Worm (Caenorhabditis elegans) whole organism, young adult: ENCODE data around the gene phy-2.

Experiments used
- B0035.1 ChIP-seq: sonication (generic microtip); optimal IDR thresholded peaks from 2 replicates; lab custom pipeline; 2016; ENCODE audit warnings: missing genetic modification characterization, mild to moderate bottlenecking, missing compliant biosample characterization, missing genotype, missing genetic modification reagents
- B0336.3 ChIP-seq: fragments of 200-800 bp; sonication (Bioruptor generic); IDR thresholded peaks from 2 replicates; pipeline ENCODE4 v1.3.6; 2022; ENCODE audit warnings: missing genetic modification characterization, missing compliant biosample characterization
- C17E4.6 ChIP-seq: fragments of 200-800 bp; sonication (Bioruptor generic); IDR thresholded peaks from 2 replicates; pipeline ENCODE4 v1.3.6; 2022; ENCODE audit warnings: missing genetic modification reagents, missing genetic modification characterization, missing compliant biosample characterization
- F39B2.1 ChIP-seq: fragments of 200-800 bp; sonication (Bioruptor generic); IDR thresholded peaks from 2 replicates; pipeline ENCODE4 v1.3.6; 2022; ENCODE audit warnings: missing genetic modification reagents, missing genetic modification characterization, missing compliant biosample characterization
- F52B5.7 ChIP-seq: sonication (generic microtip); optimal IDR thresholded peaks from 2 replicates; lab custom pipeline; 2016; ENCODE audit warnings: mild to moderate bottlenecking, missing genetic modification characterization, missing compliant biosample characterization
- F57A8.1 ChIP-seq: fragments of 200-800 bp; sonication (Bioruptor generic); optimal IDR thresholded peaks from 2 replicates; lab custom pipeline; 2018; ENCODE audit warnings: mild to moderate bottlenecking, missing genetic modification characterization, moderate library complexity, missing compliant biosample characterization
- K11D2.4 ChIP-seq: fragments of 200-800 bp; sonication (Bioruptor generic); IDR thresholded peaks from 2 replicates; pipeline ENCODE4 v1.3.6; 2022; ENCODE audit warnings: missing genetic modification reagents, missing genetic modification characterization, missing compliant biosample characterization
- K12H6.12 ChIP-seq: fragments of 200-800 bp; sonication (Bioruptor generic); optimal IDR thresholded peaks from 2 replicates; lab custom pipeline; 2018; ENCODE audit warnings: mild to moderate bottlenecking, missing genetic modification characterization, missing compliant biosample characterization
- T07F8.4 ChIP-seq: sonication (generic microtip); optimal IDR thresholded peaks from 2 replicates; lab custom pipeline; 2016; ENCODE audit warnings: mild to moderate bottlenecking, missing genetic modification characterization, moderate library complexity, missing compliant biosample characterization
- Y53G8AR.9 ChIP-seq: fragments of 200-800 bp; sonication (Bioruptor generic); conservative IDR thresholded peaks from 2 replicates; pipeline ENCODE4 v1.3.6; 2022; ENCODE audit warnings: missing genetic modification reagents, missing genetic modification characterization, missing compliant biosample characterization
- Y56A3A.18 ChIP-seq: fragments of 200-800 bp; sonication (Bioruptor generic); IDR thresholded peaks from 2 replicates; pipeline ENCODE4 v1.3.6; 2022; ENCODE audit warnings: missing genetic modification reagents, missing genetic modification characterization, missing compliant biosample characterization
- Y95B8A.8 ChIP-seq: fragments of 200-800 bp; sonication (Bioruptor generic); IDR thresholded peaks from 2 replicates; pipeline ENCODE4 v1.3.6; 2022; ENCODE audit warnings: missing genetic modification reagents, missing genetic modification characterization, missing compliant biosample characterization
- ama-1 ChIP-seq, 3 experiments: fragments of 150-350 bp in 1 of 3; sonication (generic microtip) in 2 of 3; optimal IDR thresholded peaks; 2 replicates each; lab custom pipeline; 2014 to 2018; ENCODE audit warnings: missing biosample characterization in 2 of 3, missing genetic modification characterization in 2 of 3, missing genetic modification reagents in 2 of 3
- aptf-3 ChIP-seq: fragments of 200-800 bp; sonication (Bioruptor generic); IDR thresholded peaks from 2 replicates; pipeline ENCODE4 v1.3.6; 2022; ENCODE audit warnings: missing genetic modification characterization, missing compliant biosample characterization
- attf-3 ChIP-seq: fragments of 200-800 bp; sonication (Bioruptor generic); conservative IDR thresholded peaks from 2 replicates; pipeline ENCODE4 v1.3.6; 2022; ENCODE audit warnings: missing genetic modification reagents, missing genetic modification characterization, missing compliant biosample characterization
- attf-5 ChIP-seq: fragments of 200-800 bp; sonication (Bioruptor generic); optimal IDR thresholded peaks from 2 replicates; lab custom pipeline; 2018; ENCODE audit warnings: mild to moderate bottlenecking, missing genetic modification characterization, missing compliant biosample characterization
- attf-6 ChIP-seq: fragments of 200-800 bp; sonication (Bioruptor generic); IDR thresholded peaks from 2 replicates; pipeline ENCODE4 v1.3.6; 2022; ENCODE audit warnings: missing genetic modification reagents, missing genetic modification characterization, missing compliant biosample characterization
- ccch-3 ChIP-seq: fragments of 200-800 bp; sonication (Bioruptor generic); optimal IDR thresholded peaks from 2 replicates; lab custom pipeline; 2018; ENCODE audit warnings: mild to moderate bottlenecking, missing genetic modification characterization, missing compliant biosample characterization
- cebp-2 ChIP-seq: fragments of 200-800 bp; sonication (Bioruptor generic); IDR thresholded peaks from 2 replicates; pipeline ENCODE4 v1.3.6; 2022; ENCODE audit warnings: missing genetic modification characterization, missing compliant biosample characterization
- ceh-58 ChIP-seq: fragments of 200-800 bp; sonication (Bioruptor generic); IDR thresholded peaks from 2 replicates; pipeline ENCODE4 v1.3.6; 2022; ENCODE audit warnings: missing genetic modification characterization, missing compliant biosample characterization
- efl-1 ChIP-seq: fragments of 150-350 bp; optimal IDR thresholded peaks from 2 replicates; lab custom pipeline; 2014; ENCODE audit warnings: missing biosample characterization, missing genetic modification reagents, missing genetic modification characterization
- egl-18 ChIP-seq: fragments of 200-800 bp; sonication (Bioruptor generic); IDR thresholded peaks from 2 replicates; pipeline ENCODE4 v1.3.6; 2022; ENCODE audit warnings: missing genetic modification reagents, missing genetic modification characterization, missing compliant biosample characterization
- egl-44 ChIP-seq: fragments of 200-800 bp; sonication (Bioruptor generic); IDR thresholded peaks from 2 replicates; pipeline ENCODE4 v1.3.6; 2022; ENCODE audit warnings: missing genetic modification reagents, missing genetic modification characterization, missing compliant biosample characterization
- egrh-3 ChIP-seq: fragments of 200-800 bp; sonication (Bioruptor generic); IDR thresholded peaks from 2 replicates; pipeline ENCODE4 v1.3.6; 2022; ENCODE audit warnings: missing genetic modification reagents, missing genetic modification characterization, missing compliant biosample characterization
- him-1 ChIP-seq: sonication (generic microtip); optimal IDR thresholded peaks from 2 replicates; lab custom pipeline; 2016; ENCODE audit warnings: missing genotype, missing genetic modification reagents, missing genetic modification characterization, missing compliant biosample characterization
- hlh-26 ChIP-seq: fragments of 200-800 bp; sonication (Bioruptor generic); conservative IDR thresholded peaks from 2 replicates; pipeline ENCODE4 v1.3.6; 2022; ENCODE audit warnings: missing genetic modification reagents, missing genetic modification characterization, missing compliant biosample characterization
- lin-26 ChIP-seq: fragments of 200-800 bp; sonication (Bioruptor generic); IDR thresholded peaks from 2 replicates; pipeline ENCODE4 v1.3.6; 2022; ENCODE audit warnings: missing genetic modification reagents, missing genetic modification characterization, missing compliant biosample characterization
- lin-40 ChIP-seq: sonication (generic microtip); optimal IDR thresholded peaks from 2 replicates; lab custom pipeline; 2016; ENCODE audit warnings: missing genetic modification characterization, mild to moderate bottlenecking, missing compliant biosample characterization, missing genotype, missing genetic modification reagents
- lsl-1 ChIP-seq: fragments of 200-800 bp; sonication (Bioruptor generic); optimal IDR thresholded peaks from 2 replicates; lab custom pipeline; 2018; ENCODE audit warnings: mild to moderate bottlenecking, missing genetic modification characterization, moderate library complexity, missing compliant biosample characterization
- madf-8 ChIP-seq: fragments of 200-800 bp; sonication (Bioruptor generic); conservative IDR thresholded peaks from 2 replicates; pipeline ENCODE4 v1.3.6; 2022; ENCODE audit warnings: missing genetic modification reagents, missing genetic modification characterization, missing compliant biosample characterization
- mcd-1 ChIP-seq: fragments of 200-800 bp; sonication (Bioruptor generic); IDR thresholded peaks from 2 replicates; pipeline ENCODE4 v1.3.6; 2022; ENCODE audit warnings: missing genetic modification reagents, missing genetic modification characterization, missing compliant biosample characterization
- mxl-1 ChIP-seq: sonication (generic microtip); optimal IDR thresholded peaks from 2 replicates; lab custom pipeline; 2016; ENCODE audit warnings: missing genetic modification characterization, missing compliant biosample characterization
- nhr-179 ChIP-seq: sonication (generic microtip); optimal IDR thresholded peaks from 2 replicates; lab custom pipeline; 2016; ENCODE audit warnings: mild to moderate bottlenecking, missing genetic modification characterization, missing compliant biosample characterization
- nhr-90 ChIP-seq: sonication (generic microtip); optimal IDR thresholded peaks from 2 replicates; lab custom pipeline; 2016; ENCODE audit warnings: missing genotype, mild to moderate bottlenecking, missing genetic modification characterization, missing compliant biosample characterization
- pbrm-1 ChIP-seq: fragments of 200-800 bp; sonication (Bioruptor generic); IDR thresholded peaks from 2 replicates; pipeline ENCODE4 v1.3.6; 2022; ENCODE audit warnings: missing genetic modification reagents, missing genetic modification characterization, missing compliant biosample characterization
- pha-4 ChIP-seq: fragments of 150-350 bp; sonication (generic microtip); optimal IDR thresholded peaks from 2 replicates; lab custom pipeline; 2014; ENCODE audit warnings: missing biosample characterization, missing genetic modification reagents, missing genetic modification characterization
- rpc-1 ChIP-seq, 2 experiments: fragments of 150-350 bp in 1 of 2; sonication (generic microtip) in 1 of 2; optimal IDR thresholded peaks; 2 replicates each; lab custom pipeline; 2014 to 2018; ENCODE audit warnings: missing biosample characterization in 1 of 2, missing genetic modification characterization in 1 of 2, missing genetic modification reagents in 1 of 2, missing genotype in 1 of 2
- sea-2 ChIP-seq: fragments of 200-800 bp; sonication (Bioruptor generic); IDR thresholded peaks from 2 replicates; pipeline ENCODE4 v1.3.6; 2022; ENCODE audit warnings: missing genetic modification characterization, missing compliant biosample characterization
- snpc-3.4 ChIP-seq: sonication (generic microtip); optimal IDR thresholded peaks from 2 replicates; lab custom pipeline; 2017; ENCODE audit warnings: missing genetic modification characterization, mild to moderate bottlenecking, missing compliant biosample characterization, antibody characterized with exemption, moderate library complexity, missing genotype, missing genetic modification reagents
- tbp1 ChIP-seq: fragments of 200-800 bp; sonication (Bioruptor generic); optimal IDR thresholded peaks from 2 replicates; lab custom pipeline; 2018; ENCODE audit warnings: mild to moderate bottlenecking, missing genetic modification characterization, missing compliant biosample characterization
- tbx-9 ChIP-seq: sonication (generic microtip); optimal IDR thresholded peaks from 2 replicates; lab custom pipeline; 2016; ENCODE audit warnings: borderline replicate concordance, missing genetic modification characterization, inconsistent platforms, missing compliant biosample characterization
- unc-130 ChIP-seq: sonication (generic microtip); optimal IDR thresholded peaks from 2 replicates; lab custom pipeline; 2016; ENCODE audit warnings: missing genetic modification reagents, missing genetic modification characterization, missing compliant biosample characterization
- zfh-2 ChIP-seq: fragments of 200-800 bp; sonication (Bioruptor generic); conservative IDR thresholded peaks from 2 replicates; pipeline ENCODE4 v1.3.6; 2022; ENCODE audit warnings: missing genetic modification reagents, missing genetic modification characterization, missing compliant biosample characterization

The phy-2 gene

DNA sequence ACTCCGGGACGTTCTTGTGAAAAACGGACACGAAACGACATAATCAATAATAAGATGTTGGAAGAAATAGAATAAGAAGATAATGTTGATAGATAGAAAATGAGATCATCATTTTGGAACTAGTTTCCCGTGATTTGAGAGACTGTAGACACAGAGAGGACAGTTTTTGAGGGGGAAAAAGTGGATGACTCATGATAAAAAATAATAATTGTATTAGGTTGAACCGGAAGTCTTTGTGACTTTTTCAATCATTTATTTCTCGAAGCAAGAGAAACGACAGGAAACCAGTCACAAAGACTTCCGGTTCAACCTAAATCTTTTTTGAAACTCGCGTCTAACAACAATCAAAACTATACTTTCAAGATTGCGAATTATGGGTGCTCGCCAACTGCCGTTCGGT, 11.2 kb upstream of the phy-2 start, which contains the start of gene mlt-3:
TSS of gene mlt-3 (minus strand) at position 101 of the 400 bp plus-strand sequence.
- TF ChIP-seq lin-40, result no peak
- no peak for TF ChIP-seq B0336.3 (GFP tag; lab: Robert Waterston, UW)
- TF ChIP-seq egrh-3 (GFP tag; lab: Robert Waterston, UW), result no peak
- no peak for TF ChIP-seq tbx-9 (tag; lab: Kevin White, UChicago)
- TF ChIP-seq egl-18 (GFP tag; lab: Robert Waterston, UW), result no peak
- no peak for TF ChIP-seq lin-26 (GFP tag; lab: Robert Waterston, UW)
- no peak for TF ChIP-seq ccch-3
- no peak for TF ChIP-seq Y95B8A.8 (GFP tag; lab: Robert Waterston, UW)
- no peak for TF ChIP-seq him-1 (tag; lab: Kevin White, UChicago)
- no peak for TF ChIP-seq ceh-58
- TF ChIP-seq K11D2.4 (GFP tag; lab: Robert Waterston, UW), result no peak
- TF ChIP-seq nhr-90 (tag; lab: Kevin White, UChicago), result no peak
- no peak for TF ChIP-seq snpc-3.4 (tag; lab: Kevin White, UChicago)
- no peak for TF ChIP-seq aptf-3 (GFP tag; lab: Robert Waterston, UW)
- no peak for TF ChIP-seq attf-5 (GFP tag; lab: Kevin White, UChicago)
- no peak for TF ChIP-seq tbp1 (GFP tag; lab: Kevin White, UChicago)
- TF ChIP-seq C17E4.6 (GFP tag; lab: Robert Waterston, UW), result no peak
- TF ChIP-seq attf-6 (GFP tag; lab: Robert Waterston, UW), result no peak
- no peak for TF ChIP-seq zfh-2 (GFP tag; lab: Robert Waterston, UW)
- TF ChIP-seq T07F8.4, result no peak

- TF ChIP-seq hlh-26 (GFP tag; lab: Robert Waterston, UW), result no peak
- TF ChIP-seq unc-130 (GFP tag; lab: Kevin White, UChicago), result no peak
- TF ChIP-seq lsl-1 (GFP tag; lab: Kevin White, UChicago), result no peak
Measured at ce11 chrIV:12219309-12219708, 3.5 kb upstream of the phy-2 start, which contains the start of gene F35G2.5. F35G2.5 (plus strand) TSS chrIV:12219609.

DNA sequence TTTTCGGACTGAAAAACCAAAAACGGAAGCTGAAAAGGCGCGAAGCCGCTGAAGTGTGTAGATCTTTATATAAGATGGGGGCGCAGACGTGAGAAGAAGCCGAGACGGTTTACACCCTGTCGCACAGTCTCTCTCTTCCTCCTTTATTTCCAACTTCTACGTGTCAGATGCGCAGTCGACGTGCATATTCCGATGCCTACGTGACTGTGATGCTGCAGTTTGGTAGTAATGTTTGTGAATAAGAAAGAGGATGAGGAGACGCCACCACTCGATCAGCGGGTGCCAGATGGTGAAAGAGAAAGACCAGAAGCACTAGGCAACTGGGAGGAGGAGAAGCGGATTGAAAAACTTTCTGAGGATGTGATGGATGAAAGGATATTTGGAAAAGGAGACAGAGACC, 2.5 kb upstream of the phy-2 start:
- TF ChIP-seq pha-4 (tag; lab: Kevin White, UChicago), result no peak
- no peak for TF ChIP-seq Y56A3A.18
- TF ChIP-seq F52B5.7 (tag; lab: Kevin White, UChicago), result no peak
- TF ChIP-seq F57A8.1 (GFP tag; lab: Kevin White, UChicago), result no peak
- no peak for TF ChIP-seq ama-1 (optimal IDR thresholded peaks at IDR 0.05; lab: Kevin White, UChicago)
- TF ChIP-seq ama-1 (GFP tag; optimal IDR thresholded peaks at IDR 0.05; lab: Kevin White, UChicago), result no peak
- no peak for TF ChIP-seq madf-8 (GFP tag; lab: Robert Waterston, UW)
- TF ChIP-seq mcd-1 (GFP tag; lab: Robert Waterston, UW), result no peak
- TF ChIP-seq F39B2.1, result no peak
- TF ChIP-seq rpc-1 (optimal IDR thresholded peaks at IDR 0.05; lab: Kevin White, UChicago), result no peak
- TF ChIP-seq rpc-1 (tag; optimal IDR thresholded peaks at IDR 0.05; lab: Kevin White, UChicago), result no peak
- no peak for TF ChIP-seq pbrm-1
- TF ChIP-seq sea-2 (GFP tag; lab: Robert Waterston, UW), result no peak
- no peak for TF ChIP-seq K12H6.12 (tag; lab: Kevin White, UChicago)
- TF ChIP-seq attf-3 (GFP tag; lab: Robert Waterston, UW), result no peak
- no peak for TF ChIP-seq nhr-179
- no peak for TF ChIP-seq mxl-1 (tag; lab: Kevin White, UChicago)
- TF ChIP-seq efl-1 (GFP tag; lab: Kevin White, UChicago), result no peak
- no peak for TF ChIP-seq Y53G8AR.9 (GFP tag; lab: Robert Waterston, UW)
- TF ChIP-seq B0035.1 (tag; lab: Kevin White, UChicago), result no peak
- TF ChIP-seq egl-44 (GFP tag; lab: Robert Waterston, UW), result no peak
- no peak for TF ChIP-seq cebp-2
- TF ChIP-seq, all 124 proteins: peak for 0
